Fruit fly (Drosophila melanogaster) whole organism, embryonic: ENCODE data around the gene Pc.

Source experiments
- Ada2b ChIP-seq: fragments of 200-800 bp; sonication (Bioruptor generic); IDR thresholded peaks from 2 replicates; pipeline ENCODE4 v1.3.6; 2022; ENCODE audit warnings: missing biosample characterization, missing genetic modification characterization
- Blimp-1 ChIP-seq: fragments of 200-800 bp; sonication (Bioruptor generic); optimal IDR thresholded peaks from 3 replicates; lab custom pipeline; 2018; ENCODE audit warnings: missing biosample characterization, missing genetic modification characterization, mild to moderate bottlenecking, moderate library complexity, missing genetic modification reagents
- CG10462 ChIP-seq: fragments of 200-800 bp; sonication (Bioruptor generic); optimal IDR thresholded peaks from 2 replicates; lab custom pipeline; 2016; ENCODE audit warnings: missing biosample characterization, missing genetic modification characterization
- CG11456 ChIP-seq: fragments of 200-800 bp; sonication (Bioruptor generic); IDR thresholded peaks from 3 replicates; pipeline ENCODE4 v1.3.6; 2022; ENCODE audit warnings: missing biosample characterization, missing genetic modification characterization
- CG1233 ChIP-seq: fragments of 200-800 bp; sonication (Bioruptor generic); optimal IDR thresholded peaks from 4 replicates; lab custom pipeline; 2018; ENCODE audit warnings: missing biosample characterization, mild to moderate bottlenecking, missing genetic modification characterization
- CG1529 ChIP-seq: fragments of 200-800 bp; sonication (Bioruptor generic); optimal IDR thresholded peaks from 3 replicates; lab custom pipeline; 2018; ENCODE audit warnings: missing biosample characterization, missing genetic modification characterization
- CG15479 ChIP-seq: fragments of 200-800 bp; sonication (Bioruptor generic); optimal IDR thresholded peaks from 3 replicates; lab custom pipeline; 2019; ENCODE audit warnings: missing biosample characterization, mild to moderate bottlenecking, missing genetic modification characterization, moderate library complexity
- CG15514 ChIP-seq: fragments of 200-800 bp; sonication (Bioruptor generic); optimal IDR thresholded peaks from 3 replicates; lab custom pipeline; 2017; ENCODE audit warnings: missing biosample characterization, missing genetic modification characterization, mild to moderate bottlenecking, moderate library complexity, missing genetic modification reagents
- CG1792 ChIP-seq: fragments of 200-800 bp; sonication (Bioruptor generic); optimal IDR thresholded peaks from 2 replicates; lab custom pipeline; 2016; ENCODE audit warnings: missing biosample characterization, missing genetic modification characterization
- CG2202 ChIP-seq: fragments of 200-800 bp; sonication (Bioruptor generic); optimal IDR thresholded peaks from 2 replicates; lab custom pipeline; 2018; ENCODE audit warnings: missing biosample characterization, mild to moderate bottlenecking, missing genetic modification characterization
- CG2889 ChIP-seq: fragments of 200-800 bp; sonication (Bioruptor generic); IDR thresholded peaks from 3 replicates; pipeline ENCODE4 v1.3.6; 2022; ENCODE audit warnings: missing biosample characterization, missing genetic modification characterization
- CG31365 ChIP-seq: fragments of 200-800 bp; sonication (Bioruptor generic); optimal IDR thresholded peaks from 2 replicates; lab custom pipeline; 2018; ENCODE audit warnings: missing biosample characterization, mild to moderate bottlenecking, missing genetic modification characterization
- CG3726 ChIP-seq: fragments of 200-800 bp; sonication (Bioruptor generic); IDR thresholded peaks from 3 replicates; pipeline ENCODE4, ENCODE4 v1.3.6; 2022; ENCODE audit warnings: missing biosample characterization, missing genetic modification characterization
- CG3838 ChIP-seq: fragments of 200-800 bp; sonication (Bioruptor generic); optimal IDR thresholded peaks from 3 replicates; lab custom pipeline; 2016; ENCODE audit warnings: missing biosample characterization, missing genetic modification characterization
- CG43689 ChIP-seq: fragments of 200-800 bp; sonication (Bioruptor generic); IDR thresholded peaks from 2 replicates; pipeline ENCODE4 v1.3.6; 2022; ENCODE audit warnings: missing biosample characterization, missing genetic modification characterization
- CG6654 ChIP-seq: fragments of 200-800 bp; sonication (Bioruptor generic); optimal IDR thresholded peaks from 2 replicates; lab custom pipeline; 2017; ENCODE audit warnings: missing biosample characterization, mild to moderate bottlenecking, missing genetic modification characterization
- CG7987 ChIP-seq: fragments of 200-800 bp; sonication (Bioruptor generic); optimal IDR thresholded peaks from 2 replicates; lab custom pipeline; 2018; ENCODE audit warnings: missing biosample characterization, mild to moderate bottlenecking, missing genetic modification characterization, moderate library complexity
- CoRest ChIP-seq: fragments of 200-800 bp; sonication (Bioruptor generic); optimal IDR thresholded peaks from 3 replicates; lab custom pipeline; 2018; ENCODE audit warnings: missing biosample characterization, mild to moderate bottlenecking, missing genetic modification characterization, moderate library complexity
- Gug ChIP-seq: fragments of 200-800 bp; sonication (Bioruptor generic); IDR thresholded peaks from 4 replicates; pipeline ENCODE4 v1.3.6; 2022; ENCODE audit warnings: missing biosample characterization, missing genetic modification characterization
- HLHmδ ChIP-seq: fragments of 200-800 bp; sonication (Bioruptor generic); optimal IDR thresholded peaks from 2 replicates; lab custom pipeline; 2018; ENCODE audit warnings: missing biosample characterization, mild to moderate bottlenecking, missing genetic modification characterization, moderate library complexity
- Hey ChIP-seq: fragments of 200-800 bp; sonication (Bioruptor generic); optimal IDR thresholded peaks from 3 replicates; lab custom pipeline; 2018; ENCODE audit warnings: missing biosample characterization, mild to moderate bottlenecking, missing genetic modification characterization
- Hsf ChIP-seq: fragments of 200-800 bp; sonication (Bioruptor generic); optimal IDR thresholded peaks from 3 replicates; lab custom pipeline; 2016; ENCODE audit warnings: missing biosample characterization, missing genetic modification characterization
- MTF-1 ChIP-seq: fragments of 200-800 bp; sonication (Bioruptor generic); optimal IDR thresholded peaks from 2 replicates; lab custom pipeline; 2018; ENCODE audit warnings: missing biosample characterization, mild to moderate bottlenecking, missing genetic modification characterization, borderline replicate concordance
- Med ChIP-seq: fragments of 200-800 bp; sonication (Bioruptor generic); peaks from one replicate; lab custom pipeline; 2016; ENCODE audit warnings: missing biosample characterization, missing genetic modification characterization, mild to moderate bottlenecking, inconsistent platforms, moderate library complexity
- Oli ChIP-seq: fragments of 200-800 bp; sonication (Bioruptor generic); optimal IDR thresholded peaks from 2 replicates; lab custom pipeline; 2018; ENCODE audit warnings: missing biosample characterization, mild to moderate bottlenecking, missing genetic modification characterization, moderate library complexity
- Sry-δ ChIP-seq: fragments of 200-800 bp; sonication (Bioruptor generic); optimal IDR thresholded peaks from 2 replicates; lab custom pipeline; 2016; ENCODE audit warnings: missing biosample characterization, missing genetic modification characterization
- YL-1 ChIP-seq: fragments of 200-800 bp; sonication (Bioruptor generic); optimal IDR thresholded peaks from 3 replicates; lab custom pipeline; 2017; ENCODE audit warnings: missing biosample characterization, mild to moderate bottlenecking, missing genetic modification characterization
- abd-A ChIP-seq: fragments of 200-800 bp; sonication (Bioruptor generic); optimal IDR thresholded peaks from 3 replicates; lab custom pipeline; 2019; ENCODE audit warnings: missing biosample characterization, mild to moderate bottlenecking, missing genetic modification characterization, moderate library complexity
- aop ChIP-seq: fragments of 200-800 bp; sonication (Bioruptor generic); IDR thresholded peaks from 2 replicates; pipeline ENCODE4 v1.3.6; 2022; ENCODE audit warnings: missing biosample characterization, missing genetic modification characterization
- bab2 ChIP-seq: fragments of 200-800 bp; sonication (Bioruptor generic); optimal IDR thresholded peaks from 2 replicates; lab custom pipeline; 2016; ENCODE audit warnings: missing biosample characterization, missing genetic modification characterization
- cato ChIP-seq: fragments of 200-800 bp; sonication (Bioruptor generic); optimal IDR thresholded peaks from 2 replicates; lab custom pipeline; 2016; ENCODE audit warnings: missing biosample characterization, missing genetic modification characterization, borderline replicate concordance
- chm ChIP-seq: fragments of 200-800 bp; sonication (Bioruptor generic); IDR thresholded peaks from 2 replicates; pipeline ENCODE4 v1.3.6; 2022; ENCODE audit warnings: missing biosample characterization, missing genetic modification characterization
- da ChIP-seq: fragments of 200-800 bp; sonication (Bioruptor generic); optimal IDR thresholded peaks from 2 replicates; lab custom pipeline; 2016; ENCODE audit warnings: missing biosample characterization, missing genetic modification characterization
- gce ChIP-seq: fragments of 200-800 bp; sonication (Bioruptor generic); IDR thresholded peaks from 3 replicates; pipeline ENCODE4 v1.3.6; 2022; ENCODE audit warnings: missing biosample characterization, missing genetic modification characterization
- gfzf ChIP-seq: fragments of 200-800 bp; sonication (Bioruptor generic); optimal IDR thresholded peaks from 2 replicates; lab custom pipeline; 2016; ENCODE audit warnings: missing biosample characterization, mild to moderate bottlenecking, missing genetic modification characterization, moderate library complexity
- ken ChIP-seq: fragments of 200-800 bp; sonication (Bioruptor generic); IDR thresholded peaks from 3 replicates; pipeline ENCODE4 v1.3.6; 2022; ENCODE audit warnings: missing biosample characterization, missing genetic modification characterization
- kni ChIP-seq: fragments of 200-800 bp; sonication (Bioruptor generic); optimal IDR thresholded peaks from 3 replicates; lab custom pipeline; 2017; ENCODE audit warnings: mild to moderate bottlenecking, missing biosample characterization, missing genetic modification reagents, missing genetic modification characterization
- luna ChIP-seq: fragments of 200-800 bp; sonication (Bioruptor generic); optimal IDR thresholded peaks from 2 replicates; lab custom pipeline; 2016; ENCODE audit warnings: missing biosample characterization, missing genetic modification characterization
- nau ChIP-seq: fragments of 200-800 bp; sonication (Bioruptor generic); optimal IDR thresholded peaks from 3 replicates; lab custom pipeline; 2017; ENCODE audit warnings: missing biosample characterization, mild to moderate bottlenecking, missing genetic modification characterization, missing genetic modification reagents
- pita ChIP-seq: fragments of 200-800 bp; sonication (Bioruptor generic); optimal IDR thresholded peaks from 2 replicates; lab custom pipeline; 2017; ENCODE audit warnings: missing biosample characterization, mild to moderate bottlenecking, missing genetic modification characterization
- rib ChIP-seq: fragments of 200-800 bp; sonication (Bioruptor generic); IDR thresholded peaks from 2 replicates; pipeline ENCODE4 v1.3.6; 2022; ENCODE audit warnings: missing biosample characterization, missing genetic modification characterization
- row ChIP-seq: fragments of 200-800 bp; sonication (Bioruptor generic); IDR thresholded peaks from 3 replicates; pipeline ENCODE4 v1.3.6; 2022; ENCODE audit warnings: missing biosample characterization, missing genetic modification characterization
- sens-2 ChIP-seq: fragments of 200-800 bp; sonication (Bioruptor generic); IDR thresholded peaks from 2 replicates; pipeline ENCODE4 v1.3.6; 2022; ENCODE audit warnings: missing biosample characterization, missing genetic modification characterization
- shn ChIP-seq: fragments of 200-800 bp; sonication (Bioruptor generic); optimal IDR thresholded peaks from 3 replicates; lab custom pipeline; 2016; ENCODE audit warnings: missing biosample characterization, missing genetic modification characterization
- sim ChIP-seq: fragments of 200-800 bp; sonication (Bioruptor generic); IDR thresholded peaks from 2 replicates; pipeline ENCODE4 v1.3.6; 2022; ENCODE audit warnings: missing biosample characterization, missing genetic modification characterization
- sna ChIP-seq: fragments of 200-800 bp; sonication (Bioruptor generic); IDR thresholded peaks from 2 replicates; pipeline ENCODE4 v1.3.6; 2022; ENCODE audit warnings: missing biosample characterization, missing genetic modification characterization; ENCODE audit not compliant: partially characterized antibody
- sob ChIP-seq: fragments of 200-800 bp; sonication (Bioruptor generic); IDR thresholded peaks from 2 replicates; pipeline ENCODE4 v1.3.6; 2022; ENCODE audit warnings: missing biosample characterization, missing genetic modification characterization
- stwl ChIP-seq: fragments of 200-800 bp; sonication (Bioruptor generic); optimal IDR thresholded peaks from 3 replicates; lab custom pipeline; 2018; ENCODE audit warnings: missing biosample characterization, mild to moderate bottlenecking, missing genetic modification characterization, moderate library complexity
- tap ChIP-seq: fragments of 200-800 bp; optimal IDR thresholded peaks from 3 replicates; lab custom pipeline; 2019; ENCODE audit warnings: missing biosample characterization, mild to moderate bottlenecking, missing genetic modification characterization, moderate library complexity

The Pc gene

dm6 chr3L:21276296-21277257, 41.2 kb downstream of the Pc start (continued):
- peak; percentile 1 for TF ChIP-seq MTF-1 (GFP tag; lab: Kevin White, UChicago)
- TF ChIP-seq CG6654 (GFP tag; lab: Kevin White, UChicago) = peak; percentile 97
- TF ChIP-seq CG1529 (GFP tag; lab: Kevin White, UChicago) = peak; percentile 52
- peak; percentile 4 for TF ChIP-seq CG1792 (GFP tag; lab: Kevin White, UChicago)
- no peak for TF ChIP-seq CG15514 (GFP tag; lab: Kevin White, UChicago)
- no peak for TF ChIP-seq ken (GFP tag; lab: Robert Waterston, UW)
- TF ChIP-seq Ada2b (GFP tag; lab: Robert Waterston, UW) = no peak
- no peak for TF ChIP-seq nau (GFP tag; lab: Kevin White, UChicago)
- TF ChIP-seq kni (GFP tag; lab: Kevin White, UChicago) = peak; percentile 88
- TF ChIP-seq CG10462 (GFP tag; lab: Kevin White, UChicago) = peak; percentile 34
- peak; percentile 70 for TF ChIP-seq Hsf (GFP tag; lab: Kevin White, UChicago)
- peak; percentile 31; the same call in 1 of the 2 replicates for TF ChIP-seq CG43689 (GFP tag; lab: Robert Waterston, UW)
- TF ChIP-seq abd-A (tag; lab: Kevin White, UChicago) = peak; percentile 94
- TF ChIP-seq aop (GFP tag; lab: Robert Waterston, UW) = no peak
- no peak for TF ChIP-seq stwl
- no peak for TF ChIP-seq pita (GFP tag; lab: Kevin White, UChicago)
- peak; percentile 31 for TF ChIP-seq cato (GFP tag; lab: Kevin White, UChicago)
- peak; percentile 63 for TF ChIP-seq CG15479 (GFP tag; lab: Kevin White, UChicago)
- TF ChIP-seq CG31365 (tag; lab: Kevin White, UChicago) = no peak
- no peak for TF ChIP-seq gfzf
- TF ChIP-seq tap (tag; lab: Kevin White, UChicago) = no peak
- peak; percentile 44 for TF ChIP-seq CG3838 (GFP tag; lab: Kevin White, UChicago)
- peak; percentile 69 for TF ChIP-seq Med (GFP tag; lab: Kevin White, UChicago)
- TF ChIP-seq Oli = peak; percentile 78
- TF ChIP-seq Sry-δ = peak; percentile 12
- TF ChIP-seq YL-1 (GFP tag; lab: Kevin White, UChicago) = peak; percentile 4
- TF ChIP-seq sna (GFP tag; lab: Robert Waterston, UW) = no peak
- TF ChIP-seq bab2 (GFP tag; lab: Kevin White, UChicago) = peak; percentile 43
- no peak for TF ChIP-seq CG2202 (tag; lab: Kevin White, UChicago)
- TF ChIP-seq chm = peak; percentile 19; the same call in 1 of the 2 replicates
- TF ChIP-seq CG7987 (GFP tag; lab: Kevin White, UChicago) = peak; percentile 12
- TF ChIP-seq CG1233 = peak; percentile 45
- TF ChIP-seq shn = peak; percentile 67
- no peak for TF ChIP-seq CG3726 (GFP tag; lab: Robert Waterston, UW)
- 0 out of 4 replicates have a peak, but pooled peaks have one; percentile 5 for TF ChIP-seq Gug (GFP tag; lab: Robert Waterston, UW)
- no peak for TF ChIP-seq rib (GFP tag; lab: Robert Waterston, UW)
- TF ChIP-seq sob = no peak
- no peak for TF ChIP-seq da (GFP tag; lab: Kevin White, UChicago)
- peak; percentile 58 for TF ChIP-seq Blimp-1
- no peak for TF ChIP-seq gce (GFP tag; lab: Robert Waterston, UW)
- TF ChIP-seq luna = no peak
- no peak for TF ChIP-seq CG11456
- TF ChIP-seq row (GFP tag; lab: Robert Waterston, UW) = peak; percentile 72
- TF ChIP-seq CG2889 (GFP tag; lab: Robert Waterston, UW) = no peak
- TF ChIP-seq CoRest (tag; lab: Kevin White, UChicago) = peak; percentile 76
- TF ChIP-seq sim (GFP tag; lab: Robert Waterston, UW) = no peak
- TF ChIP-seq sens-2 = no peak
- TF ChIP-seq Hey (tag; lab: Kevin White, UChicago) = no peak
- TF ChIP-seq HLHmδ (GFP tag; lab: Kevin White, UChicago) = no peak
